Worm (Caenorhabditis elegans): ENCODE results near the gene F07C6.2.

The F07C6.2 gene

ce11 chrIV:12771414-12771813, 19.6 kb upstream of the F07C6.2 start (continued):
- TF ChIP-seq efl-1 (GFP tag; optimal IDR thresholded peaks at IDR 0.05): no peak
- TF ChIP-seq ZK185.1 (tag; optimal IDR thresholded peaks at IDR 0.05; ENCODE audit: poor library complexity, severe bottlenecking): no peak
- TF ChIP-seq hmg-1.2 (GFP tag; IDR thresholded peaks at IDR 0.05): 0 out of 2 replicates have a peak, but pooled peaks have one; percentile 26
- peak; percentile 47 for TF ChIP-seq madf-10 (tag; optimal IDR thresholded peaks at IDR 0.05)
- TF ChIP-seq attf-3 (GFP tag; conservative IDR thresholded peaks at IDR 0.05): 0 out of 2 replicates have a peak, but pooled peaks have one; percentile 49
- no peak for TF ChIP-seq F33H1.4 (GFP tag; IDR thresholded peaks at IDR 0.05)
- TF ChIP-seq B0019.2 (GFP tag; conservative IDR thresholded peaks at IDR 0.05): no peak
- TF ChIP-seq lag-1 (GFP tag; IDR thresholded peaks at IDR 0.05): no peak
- TF ChIP-seq zim-3 (tag; optimal IDR thresholded peaks at IDR 0.05): peak; percentile 24
- peak; percentile 97 for TF ChIP-seq zfh-2 (GFP tag; conservative IDR thresholded peaks at IDR 0.05)
- TF ChIP-seq attf-5 (GFP tag; optimal IDR thresholded peaks at IDR 0.05): peak; percentile 5
- TF ChIP-seq T07F8.4 (tag; optimal IDR thresholded peaks at IDR 0.05): no peak
- no peak for TF ChIP-seq xnd-1 (tag; optimal IDR thresholded peaks at IDR 0.05)
- TF ChIP-seq ceh-27 (GFP tag; optimal IDR thresholded peaks at IDR 0.05): peak; percentile 51
- 0 out of 2 replicates have a peak, but pooled peaks have one; percentile 40 for TF ChIP-seq K11D2.4 (GFP tag; IDR thresholded peaks at IDR 0.05)
- TF ChIP-seq dpl-1 (GFP tag; optimal IDR thresholded peaks at IDR 0.05): no peak
- peak; percentile 15 for TF ChIP-seq chd-7 (tag; optimal IDR thresholded peaks at IDR 0.05)
- TF ChIP-seq madf-8 (GFP tag; conservative IDR thresholded peaks at IDR 0.05): no peak
- TF ChIP-seq C17E4.6 (GFP tag; IDR thresholded peaks at IDR 0.05): no peak
- TF ChIP-seq mel-28 (tag; optimal IDR thresholded peaks at IDR 0.05; ENCODE audit: borderline replicate concordance): no peak
- no peak for TF ChIP-seq hrde-1 (tag; optimal IDR thresholded peaks at IDR 0.05; ENCODE audit: borderline replicate concordance)
- peak; percentile 73 for TF ChIP-seq K12H6.12 (tag; optimal IDR thresholded peaks at IDR 0.05)
- TF ChIP-seq akir-1 (GFP tag; optimal IDR thresholded peaks at IDR 0.05): no peak
- no peak for TF ChIP-seq sea-2 (GFP tag; IDR thresholded peaks at IDR 0.05)
- no peak for TF ChIP-seq bed-2 (GFP tag; IDR thresholded peaks at IDR 0.05)
- TF ChIP-seq unc-62 (GFP tag; optimal IDR thresholded peaks at IDR 0.05): no peak
- TF ChIP-seq rpc-1 (optimal IDR thresholded peaks at IDR 0.05): no peak
- no peak for TF ChIP-seq rpc-1 (tag; optimal IDR thresholded peaks at IDR 0.05)
- TF ChIP-seq C06A6.2 (GFP tag; conservative IDR thresholded peaks at IDR 0.05): no peak
- no peak for TF ChIP-seq nhr-27 (tag; optimal IDR thresholded peaks at IDR 0.05)
- TF ChIP-seq Y53G8AR.9 (GFP tag; conservative IDR thresholded peaks at IDR 0.05): no peak
- TF ChIP-seq unc-130 (GFP tag; optimal IDR thresholded peaks at IDR 0.05): no peak
- TF ChIP-seq nfyb-1 (GFP tag; IDR thresholded peaks at IDR 0.05): no peak
- TF ChIP-seq ceh-100 (GFP tag; IDR thresholded peaks at IDR 0.05): no peak
- no peak for TF ChIP-seq die-1 (tag; optimal IDR thresholded peaks at IDR 0.05)
- TF ChIP-seq ccch-3 (GFP tag; optimal IDR thresholded peaks at IDR 0.05): no peak
- TF ChIP-seq ztf-22 (GFP tag; optimal IDR thresholded peaks at IDR 0.05): no peak
- TF ChIP-seq Y56A3A.18 (GFP tag; IDR thresholded peaks at IDR 0.05): no peak
- no peak for TF ChIP-seq hlh-12 (tag; optimal IDR thresholded peaks at IDR 0.05)
- no peak for TF ChIP-seq cebp-1 (GFP tag; IDR thresholded peaks at IDR 0.05)
- peak; percentile 58 for TF ChIP-seq cebp-1 (tag; optimal IDR thresholded peaks at IDR 0.05)
- TF ChIP-seq ceh-91 (GFP tag; IDR thresholded peaks at IDR 0.05): no peak
- TF ChIP-seq F22D6.2 (tag; optimal IDR thresholded peaks at IDR 0.05): no peak
- TF ChIP-seq B0261.1 (tag; optimal IDR thresholded peaks at IDR 0.05): no peak
- TF ChIP-seq somi-1 (GFP tag; optimal IDR thresholded peaks at IDR 0.05): peak; percentile 3
- TF ChIP-seq him-1 (tag; optimal IDR thresholded peaks at IDR 0.05): no peak
- no peak for TF ChIP-seq atf-7 (tag; optimal IDR thresholded peaks at IDR 0.05)
- TF ChIP-seq nfya-1 (tag; optimal IDR thresholded peaks at IDR 0.05; ENCODE audit: borderline replicate concordance, insufficient read depth): no peak
- TF ChIP-seq snpc-1.1 (tag; optimal IDR thresholded peaks at IDR 0.05; ENCODE audit: insufficient read depth): no peak
- TF ChIP-seq egl-18 (GFP tag; IDR thresholded peaks at IDR 0.05): no peak
